Worm (Caenorhabditis elegans) whole organism, midembryonic: Measurements from ENCODE around the gene K08H2.10.

ENCODE experiments used
- T22C8.4 ChIP-seq: fragments of 200-800 bp; sonication (Bioruptor generic); IDR thresholded peaks from 2 replicates; pipeline ENCODE4 v1.3.6; 2022; ENCODE audit warnings: missing genetic modification characterization, missing compliant biosample characterization
- cog-1 ChIP-seq: sonication (generic microtip); optimal IDR thresholded peaks from 2 replicates; lab custom pipeline; 2016; ENCODE audit warnings: missing genetic modification characterization, missing compliant biosample characterization
- flt-1 ChIP-seq: fragments of 200-800 bp; sonication (Bioruptor generic); IDR thresholded peaks from 2 replicates; pipeline ENCODE4 v1.3.6; 2022; ENCODE audit warnings: missing genetic modification characterization, missing compliant biosample characterization
- klf-2 ChIP-seq: fragments of 200-800 bp; sonication (Bioruptor generic); conservative IDR thresholded peaks from 2 replicates; pipeline ENCODE4 v1.3.6; 2022; ENCODE audit warnings: missing genetic modification reagents, missing genetic modification characterization, missing compliant biosample characterization
- ref-1 ChIP-seq: fragments of 200-800 bp; sonication (Bioruptor generic); conservative IDR thresholded peaks from 2 replicates; pipeline ENCODE4 v1.3.6; 2022; ENCODE audit warnings: missing genetic modification reagents, missing genetic modification characterization, missing compliant biosample characterization
- tab-1 ChIP-seq: fragments of 200-800 bp; sonication (Bioruptor generic); IDR thresholded peaks from 2 replicates; pipeline ENCODE4 v1.3.6; 2022; ENCODE audit warnings: missing genetic modification characterization, missing compliant biosample characterization
- ztf-23 ChIP-seq: fragments of 200-800 bp; sonication (Bioruptor generic); IDR thresholded peaks from 2 replicates; pipeline ENCODE4 v1.3.6; 2022; ENCODE audit warnings: missing genetic modification reagents, missing genetic modification characterization, missing compliant biosample characterization
- ztf-29 ChIP-seq: fragments of 200-800 bp; sonication (Bioruptor generic); IDR thresholded peaks from 2 replicates; pipeline ENCODE4 v1.3.6; 2022; ENCODE audit warnings: missing genetic modification reagents, missing genetic modification characterization, missing compliant biosample characterization

DNA sequence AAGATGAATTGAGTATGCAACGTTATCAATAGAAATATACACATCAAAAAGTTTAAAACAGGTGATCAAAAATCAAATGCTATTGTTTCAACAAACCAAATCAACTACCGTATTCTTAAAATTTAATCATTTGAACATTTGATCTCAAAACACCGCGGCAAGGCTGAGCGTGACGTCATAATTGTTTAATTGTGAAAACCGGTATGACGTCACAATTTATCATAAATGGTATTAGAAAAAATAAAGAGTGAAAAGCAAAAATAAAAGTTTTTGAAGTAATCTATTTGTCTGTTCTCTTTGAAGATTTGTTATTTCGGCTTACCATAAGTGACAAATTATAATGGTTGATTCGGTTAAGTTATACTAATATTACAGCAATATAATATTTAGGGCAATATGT lies 29.8 kb upstream of the K08H2.10 start:
- TF ChIP-seq cog-1 (tag; lab: Kevin White, UChicago) (no peak), ztf-29 (GFP tag; lab: Robert Waterston, UW) (no peak), flt-1 (no peak), klf-2 (GFP tag; lab: Robert Waterston, UW) (no peak), T22C8.4 (GFP tag; lab: Robert Waterston, UW) (no peak), tab-1 (GFP tag; lab: Robert Waterston, UW) (no peak), ztf-23 (GFP tag; lab: Robert Waterston, UW) (no peak), ref-1 (no peak)
